Worm (Caenorhabditis elegans) whole organism, L4 larva: ENCODE results near the gene clc-33.

Source experiments
- nhr-25 ChIP-seq: sonication (generic microtip); optimal IDR thresholded peaks from 2 replicates; lab custom pipeline; 2017; ENCODE audit warnings: missing genetic modification characterization, mild to moderate bottlenecking, missing compliant biosample characterization, antibody characterized with exemption, moderate library complexity, borderline replicate concordance; ENCODE audit not compliant: insufficient read depth
- nhr-76 ChIP-seq: fragments of 150-350 bp; optimal IDR thresholded peaks from 2 replicates; lab custom pipeline; 2014; ENCODE audit warnings: missing biosample characterization, missing genetic modification characterization
- unc-62 ChIP-seq, 3 experiments: fragments of 150-350 bp in 1 of 3; sonication (generic microtip); optimal IDR thresholded peaks in 2 of 3; peaks in 1 of 3; 1 replicate in 1 of 3; 2 replicates in 2 of 3; lab custom pipeline; 2014 to 2017; ENCODE audit warnings: missing biosample characterization in 3 of 3, missing genetic modification characterization in 3 of 3, missing genetic modification reagents in 3 of 3, missing genotype in 1 of 3

DNA sequence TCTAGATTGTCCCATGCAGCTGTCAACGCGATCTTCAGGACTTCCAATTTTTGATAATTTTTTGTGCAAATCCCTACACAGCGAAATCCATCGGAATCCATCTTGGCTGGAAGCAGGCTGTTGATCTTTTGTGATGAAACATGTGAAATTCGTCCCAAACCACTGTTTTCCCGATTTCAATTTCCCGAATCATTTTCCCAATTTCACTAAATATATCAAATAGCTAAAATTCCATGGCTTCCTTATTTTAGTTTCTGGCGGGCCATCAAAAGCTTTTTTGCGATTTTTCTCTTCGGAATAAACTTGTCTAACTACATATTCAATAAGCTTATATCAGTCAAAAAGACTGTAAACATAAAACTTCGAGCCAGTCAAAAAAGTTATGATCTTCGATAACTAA, 18.7 kb upstream of the clc-33 start, which contains the start of gene F46F5.8:
- TF ChIP-seq nhr-25 (no peak), nhr-76 (no peak), unc-62 (GFP tag; optimal IDR thresholded peaks at IDR 0.05 in 1 of 2; lab: Kevin White, UChicago) (peak in 1 of 2 experiments; percentile 73), unc-62 (tag; optimal IDR thresholded peaks at IDR 0.05; lab: Kevin White, UChicago) (no peak)
